Worm (Caenorhabditis elegans) whole organism, L1 larva: Measurements from ENCODE around the gene col-166.

Experiments
- snpc-4 ChIP-seq: fragments of 150-350 bp; optimal IDR thresholded peaks from 2 replicates; lab custom pipeline; 2014; ENCODE audit warnings: missing biosample characterization, missing genetic modification characterization
- unc-62 ChIP-seq: fragments of 150-350 bp; optimal IDR thresholded peaks from 2 replicates; lab custom pipeline; 2014; ENCODE audit warnings: missing biosample characterization, missing genetic modification reagents, missing genetic modification characterization

DNA sequence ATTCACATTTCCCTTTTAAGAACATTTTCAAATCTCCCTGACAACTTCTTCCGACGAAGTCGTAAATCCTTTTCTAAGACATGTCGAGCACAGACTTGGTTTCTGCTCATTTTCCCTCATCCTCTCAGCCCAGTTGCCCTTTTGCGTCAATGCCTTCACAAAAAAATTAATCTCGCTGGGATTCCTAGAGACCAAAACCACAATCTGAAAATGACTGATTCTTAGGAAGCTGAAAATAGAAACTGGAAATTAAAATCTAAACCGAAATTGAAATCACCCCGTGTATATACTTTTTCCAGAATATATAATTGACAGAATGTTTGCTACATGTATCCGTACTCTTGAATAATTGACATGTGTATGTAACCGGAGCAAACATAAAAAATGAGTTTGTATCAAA, 32.8 kb upstream of the col-166 start:
- no peak for TF ChIP-seq snpc-4 (tag; lab: Kevin White, UChicago)
- no peak for TF ChIP-seq unc-62 (GFP tag; lab: Kevin White, UChicago)
